Worm (Caenorhabditis elegans) whole organism, young adult: ENCODE results near the gene twk-4.
A peak's percentile ranks its signal among the peaks of the same experiment; 100 is the strongest.

Experiments used
- F22D6.2 ChIP-seq: sonication (generic microtip); optimal IDR thresholded peaks from 2 replicates; lab custom pipeline; 2016; ENCODE audit warnings: mild to moderate bottlenecking, missing genetic modification characterization, missing compliant biosample characterization
- F23B12.7 ChIP-seq: sonication (generic microtip); optimal IDR thresholded peaks from 2 replicates; lab custom pipeline; 2017; ENCODE audit warnings: missing genetic modification characterization, mild to moderate bottlenecking, missing compliant biosample characterization, antibody characterized with exemption, moderate library complexity; ENCODE audit not compliant: insufficient read depth
- F33H1.4 ChIP-seq: fragments of 200-800 bp; sonication (Bioruptor generic); IDR thresholded peaks from 2 replicates; pipeline ENCODE4 v1.3.6; 2022; ENCODE audit warnings: missing genetic modification reagents, missing genetic modification characterization, missing compliant biosample characterization
- F55B11.4 ChIP-seq: sonication (generic microtip); optimal IDR thresholded peaks from 2 replicates; lab custom pipeline; 2016; ENCODE audit warnings: missing compliant biosample characterization, missing genetic modification characterization, borderline replicate concordance; ENCODE audit not compliant: insufficient read depth
- F57A8.1 ChIP-seq: fragments of 200-800 bp; sonication (Bioruptor generic); optimal IDR thresholded peaks from 2 replicates; lab custom pipeline; 2018; ENCODE audit warnings: mild to moderate bottlenecking, missing genetic modification characterization, moderate library complexity, missing compliant biosample characterization
- K11D2.4 ChIP-seq: fragments of 200-800 bp; sonication (Bioruptor generic); IDR thresholded peaks from 2 replicates; pipeline ENCODE4 v1.3.6; 2022; ENCODE audit warnings: missing genetic modification reagents, missing genetic modification characterization, missing compliant biosample characterization
- T26A5.8 ChIP-seq: sonication (generic microtip); optimal IDR thresholded peaks from 2 replicates; lab custom pipeline; 2016; ENCODE audit warnings: missing genetic modification characterization, missing compliant biosample characterization
- Y56A3A.18 ChIP-seq: fragments of 200-800 bp; sonication (Bioruptor generic); IDR thresholded peaks from 2 replicates; pipeline ENCODE4 v1.3.6; 2022; ENCODE audit warnings: missing genetic modification reagents, missing genetic modification characterization, missing compliant biosample characterization
- Y95B8A.8 ChIP-seq: fragments of 200-800 bp; sonication (Bioruptor generic); IDR thresholded peaks from 2 replicates; pipeline ENCODE4 v1.3.6; 2022; ENCODE audit warnings: missing genetic modification reagents, missing genetic modification characterization, missing compliant biosample characterization
- ZK185.1 ChIP-seq: sonication (generic microtip); optimal IDR thresholded peaks from 2 replicates; lab custom pipeline; 2016; ENCODE audit warnings: mild to moderate bottlenecking, missing genetic modification characterization, missing compliant biosample characterization; ENCODE audit not compliant: poor library complexity, severe bottlenecking
- atf-7 ChIP-seq: sonication (generic microtip); optimal IDR thresholded peaks from 2 replicates; lab custom pipeline; 2017; ENCODE audit warnings: mild to moderate bottlenecking, missing genetic modification characterization, missing compliant biosample characterization
- attf-5 ChIP-seq: fragments of 200-800 bp; sonication (Bioruptor generic); optimal IDR thresholded peaks from 2 replicates; lab custom pipeline; 2018; ENCODE audit warnings: mild to moderate bottlenecking, missing genetic modification characterization, missing compliant biosample characterization
- cebp-1 ChIP-seq, 2 experiments: fragments of 200-800 bp in 1 of 2; sonication (Bioruptor generic) in 1 of 2; sonication (generic microtip) in 1 of 2; IDR thresholded peaks in 1 of 2; optimal IDR thresholded peaks in 1 of 2; 2 replicates each; pipeline versions ENCODE4 v1.3.6 to Lab custom; 2017 to 2022; ENCODE audit warnings: missing compliant biosample characterization in 2 of 2, missing genetic modification characterization in 2 of 2, mild to moderate bottlenecking in 1 of 2, missing genetic modification reagents in 1 of 2, moderate library complexity in 1 of 2
- ceh-40 ChIP-seq: fragments of 200-800 bp; sonication (Bioruptor generic); IDR thresholded peaks from 2 replicates; pipeline ENCODE4 v1.3.6; 2022; ENCODE audit warnings: missing genetic modification characterization, missing compliant biosample characterization
- dpff-1 ChIP-seq: sonication (generic microtip); optimal IDR thresholded peaks from 2 replicates; lab custom pipeline; 2017; ENCODE audit warnings: mild to moderate bottlenecking, missing genetic modification characterization, missing compliant biosample characterization
- efl-1 ChIP-seq: fragments of 150-350 bp; optimal IDR thresholded peaks from 2 replicates; lab custom pipeline; 2014; ENCODE audit warnings: missing biosample characterization, missing genetic modification reagents, missing genetic modification characterization
- egl-18 ChIP-seq: fragments of 200-800 bp; sonication (Bioruptor generic); IDR thresholded peaks from 2 replicates; pipeline ENCODE4 v1.3.6; 2022; ENCODE audit warnings: missing genetic modification reagents, missing genetic modification characterization, missing compliant biosample characterization
- egl-44 ChIP-seq: fragments of 200-800 bp; sonication (Bioruptor generic); IDR thresholded peaks from 2 replicates; pipeline ENCODE4 v1.3.6; 2022; ENCODE audit warnings: missing genetic modification reagents, missing genetic modification characterization, missing compliant biosample characterization
- egrh-3 ChIP-seq: fragments of 200-800 bp; sonication (Bioruptor generic); IDR thresholded peaks from 2 replicates; pipeline ENCODE4 v1.3.6; 2022; ENCODE audit warnings: missing genetic modification reagents, missing genetic modification characterization, missing compliant biosample characterization
- ekl-4 ChIP-seq: fragments of 200-800 bp; sonication (Bioruptor generic); IDR thresholded peaks from 2 replicates; pipeline ENCODE4 v1.3.6; 2022; ENCODE audit warnings: missing genetic modification reagents, missing genetic modification characterization, missing compliant biosample characterization
- fkh-3 ChIP-seq: sonication (generic microtip); optimal IDR thresholded peaks from 2 replicates; lab custom pipeline; 2016; ENCODE audit warnings: mild to moderate bottlenecking, missing genetic modification characterization, missing compliant biosample characterization
- hlh-12 ChIP-seq: sonication (generic microtip); optimal IDR thresholded peaks from 2 replicates; lab custom pipeline; 2016; ENCODE audit warnings: missing genetic modification characterization, missing compliant biosample characterization
- hmg-1.2 ChIP-seq: fragments of 200-800 bp; sonication (Bioruptor generic); IDR thresholded peaks from 2 replicates; pipeline ENCODE4 v1.3.6; 2022; ENCODE audit warnings: missing genetic modification reagents, missing genetic modification characterization, missing compliant biosample characterization
- hmg-20 ChIP-seq: fragments of 200-800 bp; sonication (Bioruptor generic); IDR thresholded peaks from 2 replicates; pipeline ENCODE4 v1.3.6; 2022; ENCODE audit warnings: missing genetic modification reagents, missing genetic modification characterization, missing compliant biosample characterization
- let-526 ChIP-seq: fragments of 200-800 bp; sonication (Bioruptor generic); IDR thresholded peaks from 2 replicates; pipeline ENCODE4 v1.3.6; 2022; ENCODE audit warnings: missing genetic modification reagents, missing genetic modification characterization, missing compliant biosample characterization
- let-607 ChIP-seq, 2 experiments: fragments of 200-800 bp in 1 of 2; sonication (Bioruptor generic) in 1 of 2; sonication (generic microtip) in 1 of 2; optimal IDR thresholded peaks; 2 replicates each; lab custom pipeline; 2016 to 2018; ENCODE audit warnings: mild to moderate bottlenecking in 2 of 2, missing compliant biosample characterization in 2 of 2, missing genetic modification characterization in 2 of 2, moderate library complexity in 2 of 2, missing genotype in 1 of 2
- lin-26 ChIP-seq: fragments of 200-800 bp; sonication (Bioruptor generic); IDR thresholded peaks from 2 replicates; pipeline ENCODE4 v1.3.6; 2022; ENCODE audit warnings: missing genetic modification reagents, missing genetic modification characterization, missing compliant biosample characterization
- lin-40 ChIP-seq: sonication (generic microtip); optimal IDR thresholded peaks from 2 replicates; lab custom pipeline; 2016; ENCODE audit warnings: missing genetic modification characterization, mild to moderate bottlenecking, missing compliant biosample characterization, missing genotype, missing genetic modification reagents
- lsl-1 ChIP-seq: fragments of 200-800 bp; sonication (Bioruptor generic); optimal IDR thresholded peaks from 2 replicates; lab custom pipeline; 2018; ENCODE audit warnings: mild to moderate bottlenecking, missing genetic modification characterization, moderate library complexity, missing compliant biosample characterization
- madf-10 ChIP-seq: sonication (generic microtip); optimal IDR thresholded peaks from 2 replicates; lab custom pipeline; 2016; ENCODE audit warnings: mild to moderate bottlenecking, missing genetic modification characterization, missing compliant biosample characterization
- nfya-2 ChIP-seq: fragments of 200-800 bp; sonication (Bioruptor generic); IDR thresholded peaks from 2 replicates; pipeline ENCODE4 v1.3.6; 2022; ENCODE audit warnings: missing genetic modification reagents, missing genetic modification characterization, missing compliant biosample characterization
- nhr-120 ChIP-seq: fragments of 200-800 bp; sonication (Bioruptor generic); IDR thresholded peaks from 2 replicates; pipeline ENCODE4 v1.3.6; 2022; ENCODE audit warnings: missing genetic modification characterization, missing compliant biosample characterization
- nhr-179 ChIP-seq: sonication (generic microtip); optimal IDR thresholded peaks from 2 replicates; lab custom pipeline; 2016; ENCODE audit warnings: mild to moderate bottlenecking, missing genetic modification characterization, missing compliant biosample characterization
- rcor-1 ChIP-seq: fragments of 200-800 bp; sonication (Bioruptor generic); IDR thresholded peaks from 2 replicates; pipeline ENCODE4 v1.3.6; 2022; ENCODE audit warnings: missing genetic modification reagents, missing genetic modification characterization, missing compliant biosample characterization
- rpc-1 ChIP-seq, 2 experiments: fragments of 150-350 bp in 1 of 2; sonication (generic microtip) in 1 of 2; optimal IDR thresholded peaks; 2 replicates each; lab custom pipeline; 2014 to 2018; ENCODE audit warnings: missing biosample characterization in 1 of 2, missing genetic modification characterization in 1 of 2, missing genetic modification reagents in 1 of 2, missing genotype in 1 of 2
- snpc-3.4 ChIP-seq: sonication (generic microtip); optimal IDR thresholded peaks from 2 replicates; lab custom pipeline; 2017; ENCODE audit warnings: missing genetic modification characterization, mild to moderate bottlenecking, missing compliant biosample characterization, antibody characterized with exemption, moderate library complexity, missing genotype, missing genetic modification reagents
- snpc-4 ChIP-seq, 5 experiments: fragments of 150-350 bp in 1 of 5; sonication (generic microtip) in 4 of 5; optimal IDR thresholded peaks; 2 replicates each; lab custom pipeline; 2014 to 2018; ENCODE audit warnings: missing genetic modification characterization in 5 of 5, missing biosample characterization in 3 of 5, antibody characterized with exemption in 2 of 5, mild to moderate bottlenecking in 2 of 5, missing compliant biosample characterization in 2 of 5, missing genotype in 2 of 5, moderate library complexity in 2 of 5, missing genetic modification reagents in 1 of 5
- sptf-2 ChIP-seq: fragments of 200-800 bp; sonication (Bioruptor generic); optimal IDR thresholded peaks from 2 replicates; lab custom pipeline; 2018; ENCODE audit warnings: mild to moderate bottlenecking, missing genetic modification characterization, missing compliant biosample characterization
- tbp1 ChIP-seq: fragments of 200-800 bp; sonication (Bioruptor generic); optimal IDR thresholded peaks from 2 replicates; lab custom pipeline; 2018; ENCODE audit warnings: mild to moderate bottlenecking, missing genetic modification characterization, missing compliant biosample characterization
- tbx-9 ChIP-seq: sonication (generic microtip); optimal IDR thresholded peaks from 2 replicates; lab custom pipeline; 2016; ENCODE audit warnings: borderline replicate concordance, missing genetic modification characterization, inconsistent platforms, missing compliant biosample characterization
- unc-62 ChIP-seq: fragments of 150-350 bp; optimal IDR thresholded peaks from 2 replicates; lab custom pipeline; 2014; ENCODE audit warnings: missing biosample characterization, missing genetic modification reagents, missing genetic modification characterization
- xnd-1 ChIP-seq: sonication (generic microtip); optimal IDR thresholded peaks from 2 replicates; lab custom pipeline; 2016; ENCODE audit warnings: missing genotype, missing genetic modification reagents, missing genetic modification characterization, missing compliant biosample characterization
- ztf-28 ChIP-seq: fragments of 200-800 bp; sonication (Bioruptor generic); IDR thresholded peaks from 2 replicates; pipeline ENCODE4 v1.3.6; 2022; ENCODE audit warnings: missing genetic modification reagents, missing genetic modification characterization, missing compliant biosample characterization

The twk-4 gene

ce11 chrII:9213055-9213708, 19.1 kb upstream of the twk-4 start, which contains the start of gene znfx-1 (continued):
- TF ChIP-seq egl-44 (GFP tag; lab: Robert Waterston, UW) (no peak), let-607 (tag; optimal IDR thresholded peaks at IDR 0.05; lab: Kevin White, UChicago) (no peak), hlh-12 (tag; lab: Kevin White, UChicago) (no peak), fkh-3 (tag; lab: Kevin White, UChicago) (no peak), lsl-1 (peak; percentile 96), efl-1 (GFP tag; lab: Kevin White, UChicago) (peak; percentile 93), nhr-179 (tag; lab: Kevin White, UChicago) (no peak), F55B11.4 (tag; lab: Kevin White, UChicago) (no peak), Y95B8A.8 (GFP tag; lab: Robert Waterston, UW) (no peak), snpc-4 (GFP tag; optimal IDR thresholded peaks at IDR 0.05; lab: Kevin White, UChicago) (peak; percentile 13), snpc-4 (tag; optimal IDR thresholded peaks at IDR 0.05; lab: Kevin White, UChicago) (peak in 3 of 4 experiments; percentile 16 to 27 (median 18)), ztf-28 (GFP tag; lab: Robert Waterston, UW) (no peak), rcor-1 (GFP tag; lab: Robert Waterston, UW) (peak; percentile 51; the same call in 1 of the 2 replicates), tbp1 (GFP tag; lab: Kevin White, UChicago) (peak; percentile 50), egl-18 (GFP tag; lab: Robert Waterston, UW) (no peak), atf-7 (tag; lab: Kevin White, UChicago) (no peak), F57A8.1 (no peak), let-526 (GFP tag; lab: Robert Waterston, UW) (no peak), dpff-1 (tag; lab: Kevin White, UChicago) (no peak), K11D2.4 (GFP tag; lab: Robert Waterston, UW) (no peak), lin-40 (tag; lab: Kevin White, UChicago) (no peak), xnd-1 (tag; lab: Kevin White, UChicago) (peak; percentile 90)
- TF ChIP-seq, all 124 proteins: peak for 22

ce11 chrII:9211684-9212083, 17.6 kb upstream of the twk-4 start:
- TF ChIP-seq K11D2.4 (GFP tag; lab: Robert Waterston, UW) (no peak), ekl-4 (GFP tag; lab: Robert Waterston, UW) (peak; percentile 61), egrh-3 (GFP tag; lab: Robert Waterston, UW) (no peak), F22D6.2 (tag; lab: Kevin White, UChicago) (no peak), ZK185.1 (tag; lab: Kevin White, UChicago) (peak; percentile 63), nhr-120 (GFP tag; lab: Robert Waterston, UW) (no peak), Y56A3A.18 (GFP tag; lab: Robert Waterston, UW) (0 out of 2 replicates have a peak, but pooled peaks have one; percentile 47), madf-10 (peak; percentile 26), cebp-1 (GFP tag; IDR thresholded peaks at IDR 0.05; lab: Robert Waterston, UW) (no peak), cebp-1 (tag; optimal IDR thresholded peaks at IDR 0.05; lab: Kevin White, UChicago) (no peak), F33H1.4 (GFP tag; lab: Robert Waterston, UW) (peak; percentile 77), nfya-2 (GFP tag; lab: Robert Waterston, UW) (no peak), lin-26 (GFP tag; lab: Robert Waterston, UW) (peak; percentile 71; the same call in 1 of the 2 replicates), snpc-4 (GFP tag; optimal IDR thresholded peaks at IDR 0.05; lab: Kevin White, UChicago) (peak; percentile 90), snpc-4 (tag; optimal IDR thresholded peaks at IDR 0.05; lab: Kevin White, UChicago) (peak; percentile 95 to 97 (median 96)), F23B12.7 (tag; lab: Kevin White, UChicago) (peak; percentile 67), rpc-1 (optimal IDR thresholded peaks at IDR 0.05; lab: Kevin White, UChicago) (peak; percentile 65), rpc-1 (tag; optimal IDR thresholded peaks at IDR 0.05; lab: Kevin White, UChicago) (peak; percentile 81), T26A5.8 (tag; lab: Kevin White, UChicago) (peak; percentile 39), sptf-2 (GFP tag; lab: Kevin White, UChicago) (no peak), attf-5 (no peak), unc-62 (GFP tag; lab: Kevin White, UChicago) (no peak), egl-44 (GFP tag; lab: Robert Waterston, UW) (no peak), atf-7 (tag; lab: Kevin White, UChicago) (no peak), tbx-9 (tag; lab: Kevin White, UChicago) (no peak), hmg-1.2 (GFP tag; lab: Robert Waterston, UW) (peak; percentile 67), ceh-40 (GFP tag; lab: Robert Waterston, UW) (no peak), lin-40 (tag; lab: Kevin White, UChicago) (no peak), snpc-3.4 (tag; lab: Kevin White, UChicago) (peak; percentile 75), hmg-20 (GFP tag; lab: Robert Waterston, UW) (peak; percentile 68; the same call in 1 of the 2 replicates)
